Fruit fly (Drosophila melanogaster) whole organism, embryonic: ENCODE results near the gene Snx21.

Experiments
- Antp ChIP-seq: fragments of 200-800 bp; sonication (Bioruptor generic); optimal IDR thresholded peaks from 3 replicates; lab custom pipeline; 2016; ENCODE audit warnings: missing biosample characterization, missing genetic modification characterization
- CG10267 ChIP-seq: fragments of 200-800 bp; sonication (Bioruptor generic); optimal IDR thresholded peaks from 2 replicates; lab custom pipeline; 2018; ENCODE audit warnings: missing biosample characterization, mild to moderate bottlenecking, missing genetic modification characterization, moderate library complexity
- CG11456 ChIP-seq: fragments of 200-800 bp; sonication (Bioruptor generic); IDR thresholded peaks from 3 replicates; pipeline ENCODE4 v1.3.6; 2022; ENCODE audit warnings: missing biosample characterization, missing genetic modification characterization
- CG11695 ChIP-seq: fragments of 200-800 bp; sonication (Bioruptor generic); IDR thresholded peaks from 3 replicates; pipeline ENCODE4 v1.3.6; 2022; ENCODE audit warnings: missing biosample characterization, missing genetic modification characterization
- CG12071 ChIP-seq: fragments of 200-800 bp; sonication (Bioruptor generic); optimal IDR thresholded peaks from 3 replicates; lab custom pipeline; 2018; ENCODE audit warnings: missing biosample characterization, mild to moderate bottlenecking, missing genetic modification characterization
- CG12219 ChIP-seq: fragments of 200-800 bp; sonication (Bioruptor generic); optimal IDR thresholded peaks from 3 replicates; lab custom pipeline; 2018; ENCODE audit warnings: missing biosample characterization, mild to moderate bottlenecking, missing genetic modification characterization
- CG13296 ChIP-seq: fragments of 200-800 bp; sonication (Bioruptor generic); optimal IDR thresholded peaks from 3 replicates; lab custom pipeline; 2018; ENCODE audit warnings: missing biosample characterization, mild to moderate bottlenecking, missing genetic modification characterization
- CG1647 ChIP-seq: fragments of 200-800 bp; sonication (Bioruptor generic); optimal IDR thresholded peaks from 3 replicates; lab custom pipeline; 2016; ENCODE audit warnings: missing biosample characterization, missing genetic modification characterization
- CG17829 ChIP-seq: fragments of 200-800 bp; optimal IDR thresholded peaks from 2 replicates; lab custom pipeline; 2019; ENCODE audit warnings: missing biosample characterization, mild to moderate bottlenecking, missing genetic modification characterization, moderate library complexity
- CG1792 ChIP-seq: fragments of 200-800 bp; sonication (Bioruptor generic); optimal IDR thresholded peaks from 2 replicates; lab custom pipeline; 2016; ENCODE audit warnings: missing biosample characterization, missing genetic modification characterization
- CG31365 ChIP-seq: fragments of 200-800 bp; sonication (Bioruptor generic); optimal IDR thresholded peaks from 2 replicates; lab custom pipeline; 2018; ENCODE audit warnings: missing biosample characterization, mild to moderate bottlenecking, missing genetic modification characterization
- CG3407 ChIP-seq: fragments of 200-800 bp; sonication (Bioruptor generic); optimal IDR thresholded peaks from 2 replicates; lab custom pipeline; 2018; ENCODE audit warnings: missing biosample characterization, mild to moderate bottlenecking, missing genetic modification characterization
- CG3838 ChIP-seq: fragments of 200-800 bp; sonication (Bioruptor generic); optimal IDR thresholded peaks from 3 replicates; lab custom pipeline; 2016; ENCODE audit warnings: missing biosample characterization, missing genetic modification characterization
- CG4404 ChIP-seq: fragments of 200-800 bp; sonication (Bioruptor generic); IDR thresholded peaks from 2 replicates; pipeline ENCODE4 v1.3.6; 2022; ENCODE audit warnings: missing biosample characterization, missing genetic modification characterization
- CG6813 ChIP-seq: fragments of 200-800 bp; sonication (Bioruptor generic); optimal IDR thresholded peaks from 2 replicates; lab custom pipeline; 2017; ENCODE audit warnings: missing biosample characterization, missing genetic modification characterization, mild to moderate bottlenecking, moderate library complexity, missing genetic modification reagents
- CG7839 ChIP-seq: fragments of 200-800 bp; sonication (Bioruptor generic); optimal IDR thresholded peaks from 3 replicates; lab custom pipeline; 2018; ENCODE audit warnings: missing biosample characterization, mild to moderate bottlenecking, missing genetic modification characterization, moderate library complexity
- CG8290 ChIP-seq, 3 experiments: fragments of 200-800 bp; sonication (Bioruptor generic); optimal IDR thresholded peaks; 2 replicates each; lab custom pipeline; 2016 to 2019; ENCODE audit warnings: missing biosample characterization in 3 of 3, missing genetic modification characterization in 3 of 3, mild to moderate bottlenecking in 2 of 3, moderate library complexity in 1 of 3
- CG9797 ChIP-seq: fragments of 200-800 bp; sonication (Bioruptor generic); optimal IDR thresholded peaks from 3 replicates; lab custom pipeline; 2018; ENCODE audit warnings: missing biosample characterization, mild to moderate bottlenecking, missing genetic modification characterization
- GATAe ChIP-seq: fragments of 200-800 bp; sonication (Bioruptor generic); conservative IDR thresholded peaks from 2 replicates; pipeline ENCODE4 v1.3.6; 2022; ENCODE audit warnings: missing biosample characterization, missing genetic modification characterization
- Gug ChIP-seq: fragments of 200-800 bp; sonication (Bioruptor generic); IDR thresholded peaks from 4 replicates; pipeline ENCODE4 v1.3.6; 2022; ENCODE audit warnings: missing biosample characterization, missing genetic modification characterization
- Hr51 ChIP-seq, 2 experiments: fragments of 200-800 bp; sonication (Bioruptor generic); optimal IDR thresholded peaks; 2 replicates in 1 of 2; 3 replicates in 1 of 2; lab custom pipeline; 2016 to 2018; ENCODE audit warnings: missing biosample characterization in 2 of 2, missing genetic modification characterization in 2 of 2, mild to moderate bottlenecking in 1 of 2, moderate library complexity in 1 of 2
- Lpt ChIP-seq: fragments of >200 bp; optimal IDR thresholded peaks from 2 replicates; lab custom pipeline; 2018; ENCODE audit warnings: missing biosample characterization, missing genetic modification characterization
- MESR4 ChIP-seq: fragments of 200-800 bp; sonication (Bioruptor generic); optimal IDR thresholded peaks from 2 replicates; lab custom pipeline; 2018; ENCODE audit warnings: missing biosample characterization, mild to moderate bottlenecking, missing genetic modification characterization, moderate library complexity
- MTF-1 ChIP-seq: fragments of 200-800 bp; sonication (Bioruptor generic); optimal IDR thresholded peaks from 2 replicates; lab custom pipeline; 2018; ENCODE audit warnings: missing biosample characterization, mild to moderate bottlenecking, missing genetic modification characterization, borderline replicate concordance
- Mes4 ChIP-seq: fragments of 200-800 bp; sonication (Bioruptor generic); optimal IDR thresholded peaks from 2 replicates; lab custom pipeline; 2016; ENCODE audit warnings: missing biosample characterization, missing genetic modification characterization
- NfI ChIP-seq: fragments of 200-800 bp; sonication (Bioruptor generic); optimal IDR thresholded peaks from 3 replicates; lab custom pipeline; 2018; ENCODE audit warnings: missing biosample characterization, mild to moderate bottlenecking, missing genetic modification characterization, moderate library complexity
- Sry-β ChIP-seq: fragments of 200-800 bp; sonication (Bioruptor generic); optimal IDR thresholded peaks from 2 replicates; lab custom pipeline; 2018; ENCODE audit warnings: missing biosample characterization, mild to moderate bottlenecking, missing genetic modification characterization, moderate library complexity
- Taf1 ChIP-seq: fragments of 200-800 bp; sonication (Bioruptor generic); IDR thresholded peaks from 2 replicates; pipeline ENCODE4 v1.3.6; 2022; ENCODE audit warnings: missing biosample characterization, missing genetic modification characterization
- bbx ChIP-seq: fragments of 200-800 bp; sonication (Bioruptor generic); IDR thresholded peaks from 2 replicates; pipeline ENCODE4 v1.3.6; 2022; ENCODE audit warnings: missing biosample characterization, missing genetic modification characterization; ENCODE audit not compliant: partially characterized antibody
- dati ChIP-seq: fragments of 200-800 bp; sonication (Bioruptor generic); IDR thresholded peaks from 2 replicates; pipeline ENCODE4 v1.3.6; 2022; ENCODE audit warnings: missing biosample characterization, missing genetic modification characterization
- disco-r ChIP-seq: fragments of 200-800 bp; sonication (Bioruptor generic); optimal IDR thresholded peaks from 2 replicates; lab custom pipeline; 2016; ENCODE audit warnings: missing biosample characterization, missing genetic modification characterization
- fd64A ChIP-seq: fragments of 200-800 bp; sonication (Bioruptor generic); optimal IDR thresholded peaks from 3 replicates; lab custom pipeline; 2018; ENCODE audit warnings: missing biosample characterization, mild to moderate bottlenecking, missing genetic modification characterization
- fru ChIP-seq: fragments of >200 bp; optimal IDR thresholded peaks from 2 replicates; lab custom pipeline; 2017
- fu2 ChIP-seq: fragments of 200-800 bp; sonication (Bioruptor generic); optimal IDR thresholded peaks from 2 replicates; lab custom pipeline; 2016; ENCODE audit warnings: missing biosample characterization, missing genetic modification characterization
- gsb-n ChIP-seq: fragments of 200-800 bp; sonication (Bioruptor generic); optimal IDR thresholded peaks from 3 replicates; lab custom pipeline; 2018; ENCODE audit warnings: missing biosample characterization, mild to moderate bottlenecking, missing genetic modification characterization
- hkb ChIP-seq, 2 experiments: fragments of 200-800 bp in 1 of 2; fragments of >200 bp in 1 of 2; sonication (Bioruptor generic) in 1 of 2; IDR thresholded peaks in 1 of 2; optimal IDR thresholded peaks in 1 of 2; 2 replicates each; pipeline versions ENCODE4 v1.3.6 to Lab custom; 2017 to 2022; ENCODE audit warnings: missing biosample characterization in 1 of 2, missing genetic modification characterization in 1 of 2
- kah ChIP-seq: fragments of 200-800 bp; sonication (Bioruptor generic); optimal IDR thresholded peaks from 2 replicates; lab custom pipeline; 2018; ENCODE audit warnings: missing biosample characterization, mild to moderate bottlenecking, missing genetic modification characterization
- maf-S ChIP-seq: fragments of 200-800 bp; sonication (Bioruptor generic); optimal IDR thresholded peaks from 2 replicates; lab custom pipeline; 2016; ENCODE audit warnings: missing biosample characterization, missing genetic modification characterization
- pb ChIP-seq: fragments of 200-800 bp; sonication (Bioruptor generic); optimal IDR thresholded peaks from 3 replicates; lab custom pipeline; 2016; ENCODE audit warnings: missing biosample characterization, missing genetic modification characterization
- pho ChIP-seq: fragments of 200-800 bp; sonication (Bioruptor generic); optimal IDR thresholded peaks from 2 replicates; lab custom pipeline; 2016; ENCODE audit warnings: missing biosample characterization, missing genetic modification characterization
- pzg ChIP-seq: fragments of 200-800 bp; sonication (Bioruptor generic); optimal IDR thresholded peaks from 3 replicates; lab custom pipeline; 2018; ENCODE audit warnings: missing biosample characterization, mild to moderate bottlenecking, missing genetic modification characterization, moderate library complexity
- ro ChIP-seq: fragments of 200-800 bp; sonication (Bioruptor generic); IDR thresholded peaks from 2 replicates; pipeline ENCODE4 v1.3.6; 2022; ENCODE audit warnings: missing biosample characterization, missing genetic modification characterization
- shn ChIP-seq: fragments of 200-800 bp; sonication (Bioruptor generic); optimal IDR thresholded peaks from 3 replicates; lab custom pipeline; 2016; ENCODE audit warnings: missing biosample characterization, missing genetic modification characterization
- so ChIP-seq: fragments of 200-800 bp; sonication (Bioruptor generic); IDR thresholded peaks from 3 replicates; pipeline ENCODE4 v1.3.6; 2022; ENCODE audit warnings: missing biosample characterization, missing genetic modification characterization
- stwl ChIP-seq: fragments of 200-800 bp; sonication (Bioruptor generic); optimal IDR thresholded peaks from 3 replicates; lab custom pipeline; 2018; ENCODE audit warnings: missing biosample characterization, mild to moderate bottlenecking, missing genetic modification characterization, moderate library complexity
- toy ChIP-seq: fragments of 200-800 bp; sonication (Bioruptor generic); IDR thresholded peaks from 2 replicates; pipeline ENCODE4 v1.3.6; 2022; ENCODE audit warnings: missing biosample characterization, missing genetic modification characterization
- ttk ChIP-seq: fragments of 200-800 bp; sonication (Bioruptor generic); IDR thresholded peaks from 2 replicates; pipeline ENCODE4 v2.1.2; 2022; ENCODE audit warnings: missing biosample characterization, missing genetic modification characterization
- tx ChIP-seq: fragments of 200-800 bp; sonication (Bioruptor generic); optimal IDR thresholded peaks from 2 replicates; lab custom pipeline; 2016; ENCODE audit warnings: missing biosample characterization, missing genetic modification characterization
- vnd ChIP-seq: fragments of 200-800 bp; sonication (Bioruptor generic); IDR thresholded peaks from 3 replicates; pipeline ENCODE4 v1.3.6; 2022; ENCODE audit warnings: missing biosample characterization, missing genetic modification characterization; ENCODE audit not compliant: partially characterized antibody
- wek ChIP-seq: fragments of 200-800 bp; sonication (Bioruptor generic); optimal IDR thresholded peaks from 3 replicates; lab custom pipeline; 2018; ENCODE audit warnings: missing biosample characterization, mild to moderate bottlenecking, missing genetic modification characterization, moderate library complexity

Gene Snx21

DNA sequence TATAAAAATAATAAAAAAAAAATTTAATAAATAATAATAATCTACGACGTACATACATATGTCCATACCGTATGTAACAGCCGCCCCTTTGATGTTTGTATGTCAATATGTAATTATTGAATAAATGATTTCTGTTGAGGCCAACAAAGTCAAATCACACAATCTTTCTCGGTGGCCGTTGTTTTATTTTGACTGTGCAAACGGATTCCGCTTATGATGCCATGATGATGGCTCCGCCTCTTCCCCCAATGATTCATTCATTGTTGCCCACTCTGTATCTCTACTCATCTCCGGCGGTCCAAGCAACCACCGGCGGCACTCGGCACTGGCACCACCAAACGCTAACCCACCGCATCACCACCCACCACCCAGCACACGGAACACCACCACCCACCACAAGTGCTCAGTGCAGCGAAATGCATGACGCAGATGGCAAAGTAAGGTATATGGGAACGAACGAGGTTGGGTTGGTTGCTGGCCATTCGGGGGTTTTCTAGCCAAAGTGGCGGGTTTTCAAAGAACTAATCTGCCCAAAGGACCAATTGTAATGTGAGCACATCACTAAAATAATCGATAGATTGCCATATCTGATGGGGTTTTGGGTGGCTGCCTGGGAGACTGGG is 16.2 kb downstream of the Snx21 start (continued):
- TF ChIP-seq fd64A (GFP tag; lab: Kevin White, UChicago) (peak; percentile 56), CG11456 (GFP tag; lab: Robert Waterston, UW) (no peak), pzg (GFP tag; lab: Kevin White, UChicago) (peak; percentile 25), kah (peak; percentile 37), tx (GFP tag; lab: Kevin White, UChicago) (no peak), CG12219 (peak; percentile 3), Hr51 (GFP tag; optimal IDR thresholded peaks at IDR 0.05; lab: Kevin White, UChicago) (no peak), CG4404 (no peak), fru (lab: Kevin White, UChicago) (no peak), CG6813 (peak; percentile 39), shn (GFP tag; lab: Kevin White, UChicago) (peak; percentile 23), MESR4 (GFP tag; lab: Kevin White, UChicago) (peak; percentile 17), wek (GFP tag; lab: Kevin White, UChicago) (peak; percentile 47), so (GFP tag; lab: Robert Waterston, UW) (no peak), Lpt (no peak), MTF-1 (peak; percentile 62), maf-S (GFP tag; lab: Kevin White, UChicago) (no peak), ro (GFP tag; lab: Robert Waterston, UW) (no peak), CG3407 (GFP tag; lab: Kevin White, UChicago) (no peak), Gug (GFP tag; lab: Robert Waterston, UW) (0 out of 4 replicates have a peak, but pooled peaks have one; percentile 40), CG9797 (GFP tag; lab: Kevin White, UChicago) (peak; percentile 12), CG1792 (GFP tag; lab: Kevin White, UChicago) (no peak), hkb (optimal IDR thresholded peaks at IDR 0.05; lab: Kevin White, UChicago) (no peak), hkb (GFP tag; IDR thresholded peaks at IDR 0.05; lab: Robert Waterston, UW) (no peak), dati (no peak), gsb-n (tag; lab: Kevin White, UChicago) (no peak), CG17829 (tag; lab: Kevin White, UChicago) (no peak), CG10267 (tag; lab: Kevin White, UChicago) (no peak), pb (GFP tag; lab: Kevin White, UChicago) (no peak), Mes4 (peak; percentile 13), CG13296 (GFP tag; lab: Kevin White, UChicago) (no peak), ttk (no peak), disco-r (GFP tag; lab: Kevin White, UChicago) (no peak), stwl (tag; lab: Kevin White, UChicago) (peak; percentile 1), toy (no peak), CG12071 (peak; percentile 52), Taf1 (GFP tag; lab: Robert Waterston, UW) (no peak), CG7839 (tag; lab: Kevin White, UChicago) (no peak), CG1647 (no peak), Sry-β (GFP tag; lab: Kevin White, UChicago) (peak; percentile 97), CG3838 (GFP tag; lab: Kevin White, UChicago) (no peak), bbx (GFP tag; lab: Robert Waterston, UW) (no peak), fu2 (GFP tag; lab: Kevin White, UChicago) (no peak), CG8290 (GFP tag; optimal IDR thresholded peaks at IDR 0.05; lab: Kevin White, UChicago) (no peak), CG8290 (tag; optimal IDR thresholded peaks at IDR 0.05; lab: Kevin White, UChicago) (peak in 1 of 2 experiments; percentile 68), CG31365 (tag; lab: Kevin White, UChicago) (peak; percentile 15), NfI (GFP tag; lab: Kevin White, UChicago) (peak; percentile 29), pho (peak; percentile 10), vnd (GFP tag; lab: Robert Waterston, UW) (no peak), Antp (GFP tag; lab: Kevin White, UChicago) (peak; percentile 0), CG11695 (GFP tag; lab: Robert Waterston, UW) (no peak), GATAe (GFP tag; lab: Robert Waterston, UW) (no peak)
